Fruit fly (Drosophila melanogaster) Kc167 (cell line): ENCODE results near the gene CG31041.

Experiments used
- Myc ChIP-seq: fragments of >200 bp; optimal IDR thresholded peaks from 2 replicates; lab custom pipeline; 2017; ENCODE audit warnings: missing external identifiers
- Sin3A ChIP-seq: fragments of >200 bp; optimal IDR thresholded peaks from 2 replicates; lab custom pipeline; 2018; ENCODE audit warnings: missing external identifiers
- h ChIP-seq: fragments of >200 bp; optimal IDR thresholded peaks from 3 replicates; lab custom pipeline; 2018; ENCODE audit warnings: missing external identifiers
- insv ChIP-seq: fragments of >200 bp; optimal IDR thresholded peaks from 3 replicates; lab custom pipeline; 2018; ENCODE audit warnings: missing external identifiers
- psq ChIP-seq: fragments of >200 bp; optimal IDR thresholded peaks from 2 replicates; lab custom pipeline; 2017; ENCODE audit warnings: missing external identifiers
- ttk ChIP-seq: sonication (Bioruptor generic); optimal IDR thresholded peaks from 2 replicates; lab custom pipeline; 2017; ENCODE audit warnings: missing external identifiers

The CG31041 gene

dm6 chr3R:29562579-29562978 lies 28.1 kb downstream of the CG31041 start:
- TF ChIP-seq ttk (lab: Kevin White, UChicago) = no peak
- no peak for TF ChIP-seq insv (lab: Kevin White, UChicago)
- no peak for TF ChIP-seq Sin3A (lab: Kevin White, UChicago)
- TF ChIP-seq psq (lab: Kevin White, UChicago) = no peak
- TF ChIP-seq Myc (lab: Kevin White, UChicago) = no peak
- TF ChIP-seq h (lab: Kevin White, UChicago) = no peak

dm6 chr3R:29560418-29560817 lies 30.3 kb downstream of the CG31041 start:
- TF ChIP-seq psq (lab: Kevin White, UChicago) = no peak
- no peak for TF ChIP-seq Myc (lab: Kevin White, UChicago)
- no peak for TF ChIP-seq h (lab: Kevin White, UChicago)
- TF ChIP-seq Sin3A (lab: Kevin White, UChicago) = no peak
- TF ChIP-seq ttk (lab: Kevin White, UChicago) = no peak
- TF ChIP-seq insv (lab: Kevin White, UChicago) = no peak

- no peak for TF ChIP-seq insv (lab: Kevin White, UChicago)
- TF ChIP-seq ttk (lab: Kevin White, UChicago) = no peak
- TF ChIP-seq h (lab: Kevin White, UChicago) = no peak
- no peak for TF ChIP-seq Sin3A (lab: Kevin White, UChicago)
- TF ChIP-seq Myc (lab: Kevin White, UChicago) = no peak
These were observed 31.2 kb downstream of the CG31041 start for dm6 chr3R:29559444-29559976.

- TF ChIP-seq psq (lab: Kevin White, UChicago) = no peak
- no peak for TF ChIP-seq Myc (lab: Kevin White, UChicago)
- TF ChIP-seq h (lab: Kevin White, UChicago) = no peak
- no peak for TF ChIP-seq Sin3A (lab: Kevin White, UChicago)
- TF ChIP-seq ttk (lab: Kevin White, UChicago) = no peak
These were observed 33.2 kb downstream of the CG31041 start for dm6 chr3R:29557555-29557954.

dm6 chr3R:29556003-29556467 lies 34.7 kb downstream of the CG31041 start, which contains the start of gene Dr:
Dr (plus strand) TSS chr3R:29556386.
- TF ChIP-seq h (lab: Kevin White, UChicago) (no peak), Sin3A (lab: Kevin White, UChicago) (no peak), insv (lab: Kevin White, UChicago) (no peak), Myc (lab: Kevin White, UChicago) (no peak), ttk (lab: Kevin White, UChicago) (no peak), psq (lab: Kevin White, UChicago) (no peak)

dm6 chr3R:29552830-29553583 lies 37.7 kb downstream of the CG31041 start:
- TF ChIP-seq ttk (lab: Kevin White, UChicago) (no peak), Sin3A (lab: Kevin White, UChicago) (no peak), insv (lab: Kevin White, UChicago) (no peak), psq (lab: Kevin White, UChicago) (no peak), Myc (lab: Kevin White, UChicago) (no peak), h (lab: Kevin White, UChicago) (no peak)

- no peak for TF ChIP-seq Myc (lab: Kevin White, UChicago)
- no peak for TF ChIP-seq ttk (lab: Kevin White, UChicago)
- TF ChIP-seq psq (lab: Kevin White, UChicago) = no peak
- TF ChIP-seq Sin3A (lab: Kevin White, UChicago) = no peak
- TF ChIP-seq h (lab: Kevin White, UChicago) = no peak
- no peak for TF ChIP-seq insv (lab: Kevin White, UChicago)
These were observed 40.0 kb downstream of the CG31041 start for dm6 chr3R:29550735-29551134.

dm6 chr3R:29549945-29550344 lies 40.8 kb downstream of the CG31041 start:
- TF ChIP-seq Myc (lab: Kevin White, UChicago) (no peak), h (lab: Kevin White, UChicago) (no peak), Sin3A (lab: Kevin White, UChicago) (no peak), insv (lab: Kevin White, UChicago) (no peak), ttk (lab: Kevin White, UChicago) (no peak), psq (lab: Kevin White, UChicago) (no peak)

- TF ChIP-seq Myc (lab: Kevin White, UChicago) (no peak), insv (lab: Kevin White, UChicago) (no peak), psq (lab: Kevin White, UChicago) (no peak), h (lab: Kevin White, UChicago) (no peak), Sin3A (lab: Kevin White, UChicago) (no peak), ttk (lab: Kevin White, UChicago) (no peak)
These were observed 41.5 kb downstream of the CG31041 start for dm6 chr3R:29549157-29549556.

- no peak for TF ChIP-seq h (lab: Kevin White, UChicago)
- no peak for TF ChIP-seq Myc (lab: Kevin White, UChicago)
- TF ChIP-seq Sin3A (lab: Kevin White, UChicago) = no peak
- no peak for TF ChIP-seq psq (lab: Kevin White, UChicago)
- TF ChIP-seq insv (lab: Kevin White, UChicago) = no peak
These were observed 42.0 kb downstream of the CG31041 start for dm6 chr3R:29548751-29549150.

- no peak for TF ChIP-seq Sin3A (lab: Kevin White, UChicago)
- TF ChIP-seq h (lab: Kevin White, UChicago) = no peak
- no peak for TF ChIP-seq insv (lab: Kevin White, UChicago)
- no peak for TF ChIP-seq psq (lab: Kevin White, UChicago)
- TF ChIP-seq ttk (lab: Kevin White, UChicago) = no peak
- no peak for TF ChIP-seq Myc (lab: Kevin White, UChicago)
These were observed 42.7 kb downstream of the CG31041 start for dm6 chr3R:29547983-29548382.
